Worm (Caenorhabditis elegans): Measurements from ENCODE around the gene pmt-2.

DNA sequence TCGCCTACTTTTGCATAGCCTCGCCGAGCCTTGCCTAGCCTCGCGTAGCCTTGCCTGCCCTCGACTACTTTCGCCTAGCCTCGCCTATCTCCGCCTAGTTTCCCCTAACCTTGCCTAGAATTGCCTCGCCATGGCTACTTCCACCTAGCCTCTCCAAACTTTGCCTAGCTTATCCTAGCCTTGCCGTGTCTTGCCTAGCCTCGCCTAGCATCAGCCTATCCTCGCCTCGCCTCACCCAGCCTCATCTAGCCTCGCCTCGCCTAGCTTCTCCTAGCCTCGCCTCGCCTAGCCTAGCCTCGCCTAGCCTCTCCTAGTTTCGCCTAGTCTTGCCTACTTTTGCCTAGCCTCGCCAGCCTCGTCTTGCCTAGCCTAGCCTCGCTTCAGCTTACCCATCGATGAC, 38.7 kb downstream of the pmt-2 start:
- no peak for TF ChIP-seq sox-2 (GFP tag; IDR thresholded peaks at IDR 0.05)
- no peak for TF ChIP-seq tbx-7 (tag; optimal IDR thresholded peaks at IDR 0.05)
- TF ChIP-seq odd-2 (tag; optimal IDR thresholded peaks at IDR 0.05): no peak
- no peak for TF ChIP-seq tbx-2 (tag; optimal IDR thresholded peaks at IDR 0.05)
- no peak for TF ChIP-seq ama-1 (optimal IDR thresholded peaks at IDR 0.05)
- TF ChIP-seq syd-9 (tag; optimal IDR thresholded peaks at IDR 0.05): no peak
- no peak for TF ChIP-seq pha-4 (tag; optimal IDR thresholded peaks at IDR 0.05)
- TF ChIP-seq hlh-8 (tag; optimal IDR thresholded peaks at IDR 0.05): no peak
- TF ChIP-seq lin-11 (tag; optimal IDR thresholded peaks at IDR 0.05): no peak
- no peak for TF ChIP-seq hlh-30 (tag; optimal IDR thresholded peaks at IDR 0.05; ENCODE audit: insufficient read depth)
- TF ChIP-seq lim-6 (tag; optimal IDR thresholded peaks at IDR 0.05): no peak
- TF ChIP-seq sox-4 (tag; optimal IDR thresholded peaks at IDR 0.05): no peak
- no peak for TF ChIP-seq unc-55 (GFP tag; optimal IDR thresholded peaks at IDR 0.05)
